Fruit fly (Drosophila melanogaster) whole organism, adult: ENCODE results near the gene Pits.

ENCODE experiments used
- CG11617 ChIP-seq: fragments of 200-800 bp; sonication (Bioruptor generic); optimal IDR thresholded peaks from 2 replicates; lab custom pipeline; 2017; ENCODE audit warnings: mild to moderate bottlenecking, missing biosample characterization, missing genetic modification reagents, missing genetic modification characterization
- CG14711 ChIP-seq: fragments of 200-800 bp; sonication (Bioruptor generic); optimal IDR thresholded peaks from 2 replicates; lab custom pipeline; 2018; ENCODE audit warnings: missing biosample characterization, mild to moderate bottlenecking, missing genetic modification characterization, moderate library complexity
- CG7101 ChIP-seq: fragments of 200-800 bp; sonication (Bioruptor generic); optimal IDR thresholded peaks from 2 replicates; lab custom pipeline; 2018; ENCODE audit warnings: missing biosample characterization, mild to moderate bottlenecking, missing genetic modification characterization, moderate library complexity
- Clk ChIP-seq: fragments of 200-800 bp; sonication (Bioruptor generic); optimal IDR thresholded peaks from 2 replicates; lab custom pipeline; 2017; ENCODE audit warnings: missing biosample characterization, missing genetic modification characterization
- Crg-1 ChIP-seq: fragments of 200-800 bp; sonication (Bioruptor generic); optimal IDR thresholded peaks from 2 replicates; lab custom pipeline; 2016; ENCODE audit warnings: missing biosample characterization, missing genetic modification characterization
- Hr96 ChIP-seq: fragments of 200-800 bp; sonication (Bioruptor generic); optimal IDR thresholded peaks from 2 replicates; lab custom pipeline; 2016; ENCODE audit warnings: missing biosample characterization, missing genetic modification characterization
- cic ChIP-seq: fragments of 200-800 bp; sonication (Bioruptor generic); optimal IDR thresholded peaks from 2 replicates; lab custom pipeline; 2017; ENCODE audit warnings: missing biosample characterization, mild to moderate bottlenecking, missing genetic modification characterization, moderate library complexity
- cnc ChIP-seq, 2 experiments: fragments of >200 bp; optimal IDR thresholded peaks; 2 replicates each; lab custom pipeline; 2017
- kay ChIP-seq: fragments of 200-800 bp; sonication (Bioruptor generic); peaks from one replicate; lab custom pipeline; 2016; ENCODE audit warnings: missing biosample characterization, missing genetic modification characterization, borderline replicate concordance
- pad ChIP-seq: fragments of 200-800 bp; sonication (Bioruptor generic); optimal IDR thresholded peaks from 3 replicates; lab custom pipeline; 2017; ENCODE audit warnings: missing biosample characterization, missing genetic modification characterization, mild to moderate bottlenecking, moderate library complexity, missing genetic modification reagents
- tj ChIP-seq: fragments of 200-800 bp; sonication (Bioruptor generic); optimal IDR thresholded peaks from 3 replicates; lab custom pipeline; 2017; ENCODE audit warnings: missing biosample characterization, mild to moderate bottlenecking, missing genetic modification characterization, moderate library complexity

- no peak for TF ChIP-seq cic
- no peak for TF ChIP-seq kay (GFP tag; lab: Kevin White, UChicago)
- no peak for TF ChIP-seq CG7101
- TF ChIP-seq CG14711 (tag; lab: Kevin White, UChicago): no peak
- no peak for TF ChIP-seq Crg-1 (GFP tag; lab: Kevin White, UChicago)
- no peak for TF ChIP-seq Clk (GFP tag; lab: Kevin White, UChicago)
- TF ChIP-seq Hr96 (GFP tag; lab: Kevin White, UChicago): no peak
- no peak for TF ChIP-seq CG11617 (GFP tag; lab: Kevin White, UChicago)
- TF ChIP-seq pad (GFP tag; lab: Kevin White, UChicago): no peak
- no peak for TF ChIP-seq cnc (optimal IDR thresholded peaks at IDR 0.05; lab: Kevin White, UChicago)
- no peak for TF ChIP-seq tj
These were observed 30.3 kb upstream of the Pits start for dm6 chrX:12613248-12613805.
